Worm (Caenorhabditis elegans) whole organism, L2 larva: ENCODE measurements around the gene ZK673.6.
"Not testable (repeated sequence)": the region's sequence is repeated elsewhere in the genome, so short reads cannot be mapped to it uniquely, and the experiment has no call there.

Source experiments
- elt-1 ChIP-seq: fragments of 150-350 bp; optimal IDR thresholded peaks from 2 replicates; lab custom pipeline; 2014; ENCODE audit warnings: missing biosample characterization, missing genetic modification characterization
- nhr-237 ChIP-seq: fragments of 150-350 bp; optimal IDR thresholded peaks from 2 replicates; lab custom pipeline; 2014; ENCODE audit warnings: missing biosample characterization, missing genetic modification characterization
- snpc-4 ChIP-seq: fragments of 150-350 bp; optimal IDR thresholded peaks from 2 replicates; lab custom pipeline; 2014; ENCODE audit warnings: missing biosample characterization, missing genetic modification characterization
- unc-62 ChIP-seq: fragments of 150-350 bp; optimal IDR thresholded peaks from 2 replicates; lab custom pipeline; 2014; ENCODE audit warnings: missing biosample characterization, missing genetic modification reagents, missing genetic modification characterization

ce11 chrII:10493034-10493433 lies 28.9 kb upstream of the ZK673.6 start, which contains the start of gene ZK666.8:
- not testable (repeated sequence) for TF ChIP-seq elt-1 (tag; lab: Kevin White, UChicago); unc-62 (GFP tag; lab: Kevin White, UChicago); snpc-4 (tag; lab: Kevin White, UChicago); nhr-237 (tag; lab: Kevin White, UChicago)
